Fruit fly (Drosophila melanogaster) whole organism, adult: Measurements from ENCODE around the gene Brr2.

Experiments
- CG7045 ChIP-seq: fragments of 200-800 bp; sonication (Bioruptor generic); optimal IDR thresholded peaks from 2 replicates; lab custom pipeline; 2017; ENCODE audit warnings: missing biosample characterization, mild to moderate bottlenecking, missing genetic modification characterization
- Crg-1 ChIP-seq: fragments of 200-800 bp; sonication (Bioruptor generic); optimal IDR thresholded peaks from 2 replicates; lab custom pipeline; 2016; ENCODE audit warnings: missing biosample characterization, missing genetic modification characterization
- toe ChIP-seq: fragments of 200-800 bp; sonication (Bioruptor generic); optimal IDR thresholded peaks from 2 replicates; lab custom pipeline; 2016; ENCODE audit warnings: missing biosample characterization, missing genetic modification characterization

DNA sequence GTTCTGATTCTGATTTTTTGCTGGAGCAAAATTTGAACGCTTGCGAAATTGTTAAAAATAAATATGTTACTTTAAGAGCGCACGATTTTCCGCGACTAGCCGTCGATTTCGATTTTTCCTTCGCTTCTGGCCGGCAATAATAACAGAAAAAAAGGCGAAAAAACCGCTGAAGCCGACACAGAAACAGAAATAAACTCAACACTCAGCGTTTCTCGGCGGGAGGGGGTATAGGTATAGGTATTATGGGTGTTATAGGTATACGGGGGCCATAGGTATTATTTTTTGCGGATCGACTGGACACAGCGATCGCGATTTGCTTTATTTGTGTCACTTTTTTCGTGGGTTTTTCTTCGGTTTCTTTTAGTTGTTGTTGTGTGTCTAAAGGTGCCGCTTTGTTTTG, 15.4 kb downstream of the Brr2 start:
- TF ChIP-seq CG7045 (GFP tag; lab: Kevin White, UChicago) (no peak), toe (GFP tag; lab: Kevin White, UChicago) (no peak), Crg-1 (GFP tag; lab: Kevin White, UChicago) (no peak)
